Worm (Caenorhabditis elegans) whole organism, mixed stage, embryonic: ENCODE measurements around the gene gei-4.

Experiments used
- bed-3 ChIP-seq: fragments of 200-800 bp; sonication (Bioruptor generic); optimal IDR thresholded peaks from 3 replicates; lab custom pipeline; 2018; ENCODE audit warnings: mild to moderate bottlenecking, missing genetic modification characterization, moderate library complexity, missing compliant biosample characterization
- blmp-1 ChIP-seq: fragments of 150-350 bp; optimal IDR thresholded peaks from 2 replicates; lab custom pipeline; 2014; ENCODE audit warnings: missing biosample characterization, missing genetic modification characterization
- ceh-39 ChIP-seq: fragments of 150-350 bp; optimal IDR thresholded peaks from 2 replicates; lab custom pipeline; 2014; ENCODE audit warnings: missing biosample characterization, missing genetic modification characterization
- ceh-43 ChIP-seq: fragments of 200-800 bp; sonication (Bioruptor generic); optimal IDR thresholded peaks from 2 replicates; lab custom pipeline; 2018; ENCODE audit warnings: mild to moderate bottlenecking, missing genetic modification characterization, moderate library complexity, missing compliant biosample characterization
- ceh-83 ChIP-seq: fragments of 200-800 bp; sonication (Bioruptor generic); optimal IDR thresholded peaks from 2 replicates; lab custom pipeline; 2018; ENCODE audit warnings: mild to moderate bottlenecking, missing genetic modification characterization, missing compliant biosample characterization
- ces-1 ChIP-seq: fragments of 150-350 bp; optimal IDR thresholded peaks from 2 replicates; lab custom pipeline; 2014; ENCODE audit warnings: missing biosample characterization, missing genetic modification reagents, missing genetic modification characterization
- cnd-1 ChIP-seq: fragments of 200-800 bp; sonication (Bioruptor generic); optimal IDR thresholded peaks from 2 replicates; lab custom pipeline; 2018; ENCODE audit warnings: mild to moderate bottlenecking, missing genetic modification characterization, missing compliant biosample characterization
- elt-1 ChIP-seq: sonication (generic microtip); optimal IDR thresholded peaks from 2 replicates; lab custom pipeline; 2017; ENCODE audit warnings: missing genetic modification characterization, mild to moderate bottlenecking, missing compliant biosample characterization, antibody characterized with exemption, moderate library complexity, borderline replicate concordance; ENCODE audit not compliant: insufficient read depth
- elt-3 ChIP-seq: fragments of 150-350 bp; optimal IDR thresholded peaks from 2 replicates; lab custom pipeline; 2014; ENCODE audit warnings: missing biosample characterization, missing genetic modification characterization
- flh-1 ChIP-seq: fragments of 200-800 bp; sonication (Bioruptor generic); optimal IDR thresholded peaks from 2 replicates; lab custom pipeline; 2018; ENCODE audit warnings: mild to moderate bottlenecking, missing genetic modification characterization, moderate library complexity, missing compliant biosample characterization
- ham-2 ChIP-seq: fragments of 200-800 bp; sonication (Bioruptor generic); optimal IDR thresholded peaks from 2 replicates; lab custom pipeline; 2018; ENCODE audit warnings: mild to moderate bottlenecking, missing genetic modification characterization, missing compliant biosample characterization
- hlh-1 ChIP-seq: fragments of 150-350 bp; optimal IDR thresholded peaks from 2 replicates; lab custom pipeline; 2014; ENCODE audit warnings: missing biosample characterization, missing genetic modification reagents, missing genetic modification characterization
- lin-13 ChIP-seq: fragments of 150-350 bp; optimal IDR thresholded peaks from 2 replicates; lab custom pipeline; 2014; ENCODE audit warnings: missing biosample characterization, missing genetic modification characterization
- lin-32 ChIP-seq: fragments of 200-800 bp; sonication (Bioruptor generic); optimal IDR thresholded peaks from 2 replicates; lab custom pipeline; 2018; ENCODE audit warnings: mild to moderate bottlenecking, missing genetic modification characterization, missing compliant biosample characterization
- lsy-2 ChIP-seq: fragments of 150-350 bp; optimal IDR thresholded peaks from 2 replicates; lab custom pipeline; 2014; ENCODE audit warnings: missing biosample characterization, missing genetic modification characterization
- mab-5 ChIP-seq: fragments of 150-350 bp; optimal IDR thresholded peaks from 2 replicates; lab custom pipeline; 2014; ENCODE audit warnings: missing biosample characterization, missing genetic modification characterization
- mep-1 ChIP-seq: fragments of 150-350 bp; optimal IDR thresholded peaks from 2 replicates; lab custom pipeline; 2017; ENCODE audit warnings: missing biosample characterization, missing genetic modification reagents, missing genetic modification characterization, inconsistent platforms
- mls-2 ChIP-seq: sonication (generic microtip); optimal IDR thresholded peaks from 2 replicates; lab custom pipeline; 2016; ENCODE audit warnings: mild to moderate bottlenecking, missing genetic modification characterization, moderate library complexity, missing compliant biosample characterization
- nhr-12 ChIP-seq: fragments of 150-350 bp; optimal IDR thresholded peaks from 2 replicates; lab custom pipeline; 2014; ENCODE audit warnings: missing biosample characterization, missing genetic modification characterization
- nhr-2 ChIP-seq: fragments of 150-350 bp; optimal IDR thresholded peaks from 2 replicates; lab custom pipeline; 2014; ENCODE audit warnings: missing biosample characterization, missing genetic modification characterization
- nhr-237 ChIP-seq: fragments of 150-350 bp; optimal IDR thresholded peaks from 2 replicates; lab custom pipeline; 2014; ENCODE audit warnings: missing biosample characterization, missing genetic modification characterization
- nhr-28 ChIP-seq: fragments of 150-350 bp; optimal IDR thresholded peaks from 2 replicates; lab custom pipeline; 2014; ENCODE audit warnings: missing biosample characterization, missing genetic modification characterization
- nhr-76 ChIP-seq: sonication (generic microtip); optimal IDR thresholded peaks from 2 replicates; lab custom pipeline; 2017; ENCODE audit warnings: missing biosample characterization, missing genetic modification characterization
- pha-4 ChIP-seq: fragments of 150-350 bp; optimal IDR thresholded peaks from 2 replicates; lab custom pipeline; 2018; ENCODE audit warnings: missing biosample characterization, missing genetic modification reagents, missing genetic modification characterization
- snpc-4 ChIP-seq: fragments of 150-350 bp; optimal IDR thresholded peaks from 2 replicates; lab custom pipeline; 2014; ENCODE audit warnings: missing biosample characterization, missing genetic modification characterization
- tbx-8 ChIP-seq: fragments of 200-800 bp; sonication (Bioruptor generic); optimal IDR thresholded peaks from 2 replicates; lab custom pipeline; 2018; ENCODE audit warnings: mild to moderate bottlenecking, missing genetic modification characterization, moderate library complexity, missing compliant biosample characterization
- unc-120 ChIP-seq: sonication (generic microtip); optimal IDR thresholded peaks from 2 replicates; lab custom pipeline; 2017; ENCODE audit warnings: missing genetic modification characterization, missing compliant biosample characterization; ENCODE audit not compliant: poor library complexity, severe bottlenecking
- unc-39 ChIP-seq: fragments of 150-350 bp; optimal IDR thresholded peaks from 2 replicates; lab custom pipeline; 2014; ENCODE audit warnings: missing biosample characterization, missing genetic modification characterization
- unc-62 ChIP-seq: fragments of 150-350 bp; optimal IDR thresholded peaks from 2 replicates; lab custom pipeline; 2014; ENCODE audit warnings: missing biosample characterization, missing genetic modification reagents, missing genetic modification characterization
- zip-8 ChIP-seq: fragments of 150-350 bp; optimal IDR thresholded peaks from 2 replicates; lab custom pipeline; 2014; ENCODE audit warnings: missing biosample characterization, missing genetic modification characterization
- ztf-11 ChIP-seq: fragments of 150-350 bp; optimal IDR thresholded peaks from 2 replicates; lab custom pipeline; 2014; ENCODE audit warnings: missing biosample characterization, missing genetic modification characterization

Gene gei-4

DNA sequence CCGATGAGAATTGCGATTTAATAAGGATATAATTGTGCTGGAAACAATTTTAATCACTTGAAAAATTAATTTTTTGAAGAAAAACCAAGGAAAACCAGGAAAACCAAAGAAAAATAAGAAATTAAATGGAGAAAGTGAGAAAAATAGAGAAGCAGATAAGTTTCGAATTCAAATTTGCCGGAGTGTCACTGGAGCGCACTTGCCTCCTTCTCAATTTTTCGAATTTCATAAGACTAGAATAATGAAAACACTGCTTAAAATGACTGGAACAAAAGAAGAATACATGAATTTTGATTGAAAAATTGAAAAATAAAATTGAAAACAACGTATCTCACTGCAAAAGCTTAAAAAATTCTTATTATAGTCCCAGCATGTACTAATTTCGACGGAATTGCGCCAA lies 6.1 kb downstream of the gei-4 start:
- TF ChIP-seq ztf-11 (tag; lab: Kevin White, UChicago) (no peak), ham-2 (no peak), nhr-237 (no peak), bed-3 (GFP tag; lab: Kevin White, UChicago) (no peak), cnd-1 (no peak), ceh-83 (GFP tag; lab: Kevin White, UChicago) (no peak), ceh-39 (tag; lab: Kevin White, UChicago) (no peak), lin-32 (GFP tag; lab: Kevin White, UChicago) (no peak), nhr-76 (tag; lab: Kevin White, UChicago) (no peak), mab-5 (tag; lab: Kevin White, UChicago) (no peak), ceh-43 (GFP tag; lab: Kevin White, UChicago) (no peak), nhr-2 (no peak), unc-39 (no peak), mls-2 (no peak)

DNA sequence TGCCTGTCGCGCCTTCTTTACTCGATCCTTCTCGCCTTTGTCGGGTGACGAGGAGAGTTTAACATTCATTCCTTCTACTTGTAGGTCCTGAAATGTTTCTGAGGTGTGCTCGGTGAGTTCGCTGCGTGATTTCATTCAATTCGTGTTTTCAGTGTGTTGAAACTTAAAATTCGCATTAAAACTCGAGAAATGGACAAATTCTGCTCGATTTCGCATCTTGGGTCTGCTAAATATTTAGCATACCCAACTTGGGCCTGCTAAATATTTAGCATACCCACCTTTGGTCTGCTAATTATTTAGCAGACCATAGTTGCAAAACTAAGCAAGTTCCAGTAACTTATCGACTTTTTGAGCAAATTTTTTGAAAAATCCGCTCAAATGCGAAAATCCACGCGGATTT lies 7.2 kb downstream of the gei-4 start:
- no peak for TF ChIP-seq ceh-39 (tag; lab: Kevin White, UChicago)
- no peak for TF ChIP-seq lin-13 (tag; lab: Kevin White, UChicago)
- TF ChIP-seq zip-8 (tag; lab: Kevin White, UChicago): no peak
- TF ChIP-seq ces-1 (GFP tag; lab: Kevin White, UChicago): no peak

DNA sequence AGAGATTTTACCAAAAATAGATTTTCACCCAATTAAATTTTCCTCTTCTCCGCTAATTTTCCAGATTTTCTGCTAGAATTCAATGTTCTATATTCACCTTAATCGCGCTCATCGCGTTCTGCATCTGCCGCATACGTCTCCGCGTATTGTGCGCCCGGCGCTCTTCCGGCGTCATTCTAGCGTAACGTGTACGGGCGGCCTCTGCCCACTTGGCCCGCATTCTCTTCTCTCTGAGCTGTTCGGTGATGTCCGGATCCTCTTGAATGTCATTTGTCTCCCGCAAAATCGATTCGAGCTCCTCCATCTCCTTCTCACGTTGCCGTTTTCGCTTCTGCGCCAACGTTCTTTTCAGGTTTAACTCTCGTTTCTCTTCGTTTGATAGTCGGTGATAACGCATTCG lies 7.7 kb downstream of the gei-4 start:
- no peak for TF ChIP-seq mls-2
- no peak for TF ChIP-seq nhr-12
- no peak for TF ChIP-seq hlh-1 (tag; lab: Kevin White, UChicago)
- TF ChIP-seq blmp-1 (tag; lab: Kevin White, UChicago): no peak
- TF ChIP-seq lin-32 (GFP tag; lab: Kevin White, UChicago): no peak
- TF ChIP-seq zip-8 (tag; lab: Kevin White, UChicago): no peak
- TF ChIP-seq nhr-28 (tag; lab: Kevin White, UChicago): no peak
- no peak for TF ChIP-seq nhr-237
- no peak for TF ChIP-seq elt-1
- TF ChIP-seq lsy-2 (tag; lab: Kevin White, UChicago): no peak
- TF ChIP-seq nhr-76 (tag; lab: Kevin White, UChicago): no peak
- no peak for TF ChIP-seq cnd-1
- no peak for TF ChIP-seq tbx-8 (GFP tag; lab: Kevin White, UChicago)
- no peak for TF ChIP-seq snpc-4 (tag; lab: Kevin White, UChicago)
- TF ChIP-seq ceh-43 (GFP tag; lab: Kevin White, UChicago): no peak
- TF ChIP-seq, all 35 proteins: peak for 0

DNA sequence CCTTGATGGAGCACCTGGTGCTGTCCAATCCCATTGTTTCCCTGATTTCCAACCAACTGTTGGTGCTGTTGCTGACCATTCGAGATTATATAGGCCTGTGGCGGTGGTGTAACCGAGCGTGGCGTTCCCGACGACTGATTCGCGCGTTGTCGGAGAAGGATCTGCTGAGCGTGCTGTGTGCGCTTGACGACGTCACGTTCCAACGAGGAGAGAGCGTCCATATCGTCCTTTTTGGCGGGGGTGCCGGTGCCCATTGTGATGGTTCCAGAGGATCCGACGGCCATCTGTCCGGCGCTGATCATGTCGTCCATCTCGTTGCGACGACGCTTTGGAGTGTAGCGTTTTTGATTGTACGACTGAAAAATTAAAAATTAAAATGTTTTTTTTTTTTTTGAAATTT lies 9.1 kb downstream of the gei-4 start:
- TF ChIP-seq nhr-76 (tag; lab: Kevin White, UChicago) (no peak), nhr-28 (tag; lab: Kevin White, UChicago) (no peak), ceh-39 (tag; lab: Kevin White, UChicago) (no peak), hlh-1 (tag; lab: Kevin White, UChicago) (no peak), bed-3 (GFP tag; lab: Kevin White, UChicago) (no peak), ces-1 (GFP tag; lab: Kevin White, UChicago) (no peak), mep-1 (no peak), ham-2 (no peak), tbx-8 (GFP tag; lab: Kevin White, UChicago) (no peak), snpc-4 (tag; lab: Kevin White, UChicago) (no peak), unc-120 (tag; lab: Kevin White, UChicago) (no peak), blmp-1 (tag; lab: Kevin White, UChicago) (no peak), mab-5 (tag; lab: Kevin White, UChicago) (no peak), nhr-237 (no peak), pha-4 (tag; lab: Kevin White, UChicago) (no peak), nhr-2 (no peak), flh-1 (GFP tag; lab: Kevin White, UChicago) (no peak), lsy-2 (tag; lab: Kevin White, UChicago) (no peak)

DNA sequence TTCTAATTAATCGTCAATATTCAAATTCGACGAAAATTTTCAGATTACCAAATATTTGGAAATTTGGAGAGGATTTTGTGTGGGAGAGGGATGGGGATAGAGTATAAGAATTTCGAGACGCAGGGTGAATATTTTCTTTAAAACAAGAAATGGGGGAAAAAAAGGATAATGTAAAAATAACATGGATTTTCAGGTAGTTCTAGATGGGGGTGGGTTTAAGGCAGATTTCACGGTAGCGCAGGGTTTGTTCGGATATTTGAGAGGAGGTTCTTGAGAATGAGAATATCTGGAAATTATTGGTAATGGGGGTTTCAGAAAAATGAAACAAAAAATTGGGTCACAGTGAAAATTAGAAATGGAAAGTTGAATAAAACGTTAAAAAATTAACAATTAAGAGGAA lies 10.3 kb downstream of the gei-4 start:
- no peak for TF ChIP-seq ceh-39 (tag; lab: Kevin White, UChicago)
- no peak for TF ChIP-seq ceh-43 (GFP tag; lab: Kevin White, UChicago)
- TF ChIP-seq lsy-2 (tag; lab: Kevin White, UChicago): no peak
- TF ChIP-seq unc-62 (GFP tag; lab: Kevin White, UChicago): no peak
- no peak for TF ChIP-seq blmp-1 (tag; lab: Kevin White, UChicago)
- no peak for TF ChIP-seq elt-3 (tag; lab: Kevin White, UChicago)
